Fruit fly (Drosophila melanogaster): ENCODE measurements around the gene CG3534.
A peak's percentile ranks its signal among the peaks of the same experiment; 100 is the strongest.

The CG3534 gene

DNA sequence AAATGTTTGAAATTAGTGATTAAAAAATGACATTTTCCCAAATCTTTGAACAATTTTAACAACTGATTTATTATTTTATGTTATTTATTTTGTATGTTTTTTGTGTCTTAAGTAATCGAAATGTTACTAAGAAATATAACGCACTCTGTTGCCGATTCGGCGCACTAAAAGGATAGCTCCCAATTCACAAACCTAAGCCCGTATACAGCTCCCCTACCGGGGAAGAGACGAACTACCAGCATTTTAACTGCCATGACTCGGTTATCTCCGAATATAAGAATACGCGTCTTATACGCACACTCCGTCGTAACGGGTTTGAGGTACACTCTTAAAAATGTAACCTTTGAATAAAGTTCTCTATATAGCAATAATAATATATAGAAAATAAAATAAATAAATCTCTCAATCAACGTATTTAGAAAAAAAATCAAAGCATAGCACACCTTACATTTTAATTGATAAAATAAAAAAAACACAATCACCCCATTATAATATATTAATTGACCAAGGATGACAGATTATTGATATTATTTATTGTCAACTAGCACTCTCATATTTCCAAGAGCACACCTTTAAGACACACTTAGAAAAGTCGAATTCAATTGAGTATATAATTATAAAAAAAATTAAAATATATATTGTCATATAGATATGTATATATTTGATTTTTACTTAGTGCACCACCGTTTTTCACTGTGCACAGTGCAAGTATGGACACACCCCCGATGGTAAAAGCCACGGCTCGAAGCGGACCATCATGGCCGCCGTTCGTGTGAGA is 38.3 kb upstream of the CG3534 start:
- TF ChIP-seq woc (GFP tag; optimal IDR thresholded peaks at IDR 0.05) (no peak), sv (GFP tag; optimal IDR thresholded peaks at IDR 0.05) (peak; percentile 29), Hr83 (GFP tag; optimal IDR thresholded peaks at IDR 0.05; ENCODE audit: poor library complexity, severe bottlenecking) (no peak), Myc (optimal IDR thresholded peaks at IDR 0.05) (peak; percentile 87), Mio (GFP tag; optimal IDR thresholded peaks at IDR 0.05) (no peak), CG32264 (GFP tag; optimal IDR thresholded peaks at IDR 0.05) (no peak), dl (GFP tag; optimal IDR thresholded peaks at IDR 0.05; ENCODE audit: insufficient read depth in 1 of 2, partially characterized antibody in 2 of 2) (no peak), tai (GFP tag; optimal IDR thresholded peaks at IDR 0.05) (no peak), Dif (GFP tag; optimal IDR thresholded peaks at IDR 0.05; ENCODE audit: partially characterized antibody) (no peak), ey (GFP tag; optimal IDR thresholded peaks at IDR 0.05) (no peak), Dfd (GFP tag; optimal IDR thresholded peaks at IDR 0.05) (no peak), dmrt93B (GFP tag; optimal IDR thresholded peaks at IDR 0.05) (peak; percentile 54), N (GFP tag; optimal IDR thresholded peaks at IDR 0.05) (no peak), lola (GFP tag; optimal IDR thresholded peaks at IDR 0.05) (no peak), GATAd (GFP tag; optimal IDR thresholded peaks at IDR 0.05) (no peak), foxo (GFP tag; optimal IDR thresholded peaks at IDR 0.05) (peak in 1 of 2 experiments; percentile 73), Hnf4 (GFP tag; optimal IDR thresholded peaks at IDR 0.05) (no peak), Vsx2 (GFP tag; optimal IDR thresholded peaks at IDR 0.05; ENCODE audit: partially characterized antibody) (no peak), fru (GFP tag; optimal IDR thresholded peaks at IDR 0.05) (peak; percentile 50), Sp1 (GFP tag; optimal IDR thresholded peaks at IDR 0.05) (peak; percentile 81), CG9705 (GFP tag; optimal IDR thresholded peaks at IDR 0.05) (no peak), h (GFP tag; optimal IDR thresholded peaks at IDR 0.05) (no peak), brk (GFP tag; optimal IDR thresholded peaks at IDR 0.05) (no peak), OdsH (GFP tag; optimal IDR thresholded peaks at IDR 0.05) (peak; percentile 75), Rel (GFP tag; optimal IDR thresholded peaks at IDR 0.05) (no peak), Rel (tag; optimal IDR thresholded peaks at IDR 0.05) (no peak), rgr (GFP tag; optimal IDR thresholded peaks at IDR 0.05) (no peak), dsf (GFP tag; optimal IDR thresholded peaks at IDR 0.05; ENCODE audit: borderline replicate concordance) (no peak), Hr78 (GFP tag; optimal IDR thresholded peaks at IDR 0.05) (no peak), pan (optimal IDR thresholded peaks at IDR 0.05) (no peak), psq (GFP tag; optimal IDR thresholded peaks at IDR 0.05) (peak; percentile 71), Abd-B (GFP tag; optimal IDR thresholded peaks at IDR 0.05) (no peak), HLH106 (tag; optimal IDR thresholded peaks at IDR 0.05) (peak; percentile 75), CrebA (GFP tag; optimal IDR thresholded peaks at IDR 0.05; ENCODE audit: borderline replicate concordance) (no peak), usp (GFP tag; optimal IDR thresholded peaks at IDR 0.05) (no peak), sage (GFP tag; optimal IDR thresholded peaks at IDR 0.05) (no peak), br (GFP tag; optimal IDR thresholded peaks at IDR 0.05) (peak; percentile 17), jim (GFP tag; optimal IDR thresholded peaks at IDR 0.05) (no peak), Jra (GFP tag; optimal IDR thresholded peaks at IDR 0.05) (no peak)

DNA sequence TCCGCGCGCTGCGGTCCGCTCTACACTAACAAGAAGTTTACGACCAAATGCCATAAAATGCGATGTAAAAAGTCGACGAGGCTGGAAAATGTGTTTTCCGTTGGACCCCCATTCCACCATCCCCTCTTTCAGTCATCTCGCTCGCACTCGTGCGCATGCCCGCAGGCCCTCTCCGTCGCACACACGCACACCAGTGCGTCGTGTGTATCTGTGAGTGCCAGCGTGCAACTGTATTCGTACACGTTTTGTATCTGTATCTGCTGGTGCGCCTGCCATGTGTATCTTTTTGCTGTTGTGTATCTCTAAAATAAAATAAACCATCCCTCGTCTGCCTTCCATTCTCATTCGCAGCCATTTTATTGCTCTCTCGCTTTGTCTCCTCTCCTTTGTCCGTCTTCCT is 36.0 kb upstream of the CG3534 start:
- no peak for TF ChIP-seq lola (GFP tag; optimal IDR thresholded peaks at IDR 0.05)
- TF ChIP-seq h (GFP tag; optimal IDR thresholded peaks at IDR 0.05), result no peak
- no peak for TF ChIP-seq brk (GFP tag; optimal IDR thresholded peaks at IDR 0.05)
- TF ChIP-seq psq (GFP tag; optimal IDR thresholded peaks at IDR 0.05), result no peak
- TF ChIP-seq N (GFP tag; optimal IDR thresholded peaks at IDR 0.05), result no peak
- TF ChIP-seq ey (GFP tag; optimal IDR thresholded peaks at IDR 0.05), result no peak
- TF ChIP-seq Rel (GFP tag; optimal IDR thresholded peaks at IDR 0.05), result no peak
- no peak for TF ChIP-seq Rel (tag; optimal IDR thresholded peaks at IDR 0.05)
- TF ChIP-seq pan (optimal IDR thresholded peaks at IDR 0.05), result no peak
- TF ChIP-seq Jra (GFP tag; optimal IDR thresholded peaks at IDR 0.05), result no peak
- TF ChIP-seq GATAd (GFP tag; optimal IDR thresholded peaks at IDR 0.05), result no peak
- TF ChIP-seq foxo (GFP tag; optimal IDR thresholded peaks at IDR 0.05), result no peak
- no peak for TF ChIP-seq br (GFP tag; optimal IDR thresholded peaks at IDR 0.05)
- TF ChIP-seq fru (GFP tag; optimal IDR thresholded peaks at IDR 0.05), result no peak
- TF ChIP-seq Vsx2 (GFP tag; optimal IDR thresholded peaks at IDR 0.05; ENCODE audit: partially characterized antibody), result no peak
- TF ChIP-seq HLH106 (tag; optimal IDR thresholded peaks at IDR 0.05), result no peak
- no peak for TF ChIP-seq jim (GFP tag; optimal IDR thresholded peaks at IDR 0.05)

Data from whole organism, wandering third instar larva.